Fruit fly (Drosophila melanogaster): ENCODE data around the gene t-Grip91.
A peak's percentile ranks its signal among the peaks of the same experiment; 100 is the strongest.

Gene t-Grip91

DNA sequence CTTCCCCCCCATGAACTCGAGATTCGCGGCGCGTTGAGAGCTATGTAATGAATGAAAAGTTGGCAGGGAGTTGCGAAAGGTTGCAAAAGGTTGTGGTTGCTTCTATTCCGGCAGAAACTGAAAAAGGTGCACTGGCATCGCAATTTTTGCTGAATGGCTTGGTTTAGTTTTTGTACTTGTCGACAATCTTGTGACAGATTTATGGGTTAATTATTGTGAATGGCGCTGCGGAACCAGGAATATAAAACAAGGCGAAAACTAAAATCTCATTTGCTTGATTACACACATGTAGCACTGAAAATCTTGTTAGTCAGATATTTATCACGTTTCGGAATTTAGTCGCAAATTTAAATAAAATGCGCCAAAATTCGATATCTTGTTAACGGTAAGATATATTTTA lies at the start of gene t-Grip91:
TSS of gene t-Grip91 (plus strand) at position 301 of the 400 bp plus-strand sequence.
- no peak for TF ChIP-seq GATAd (GFP tag; optimal IDR thresholded peaks at IDR 0.05)
- no peak for TF ChIP-seq jim (GFP tag; optimal IDR thresholded peaks at IDR 0.05)
- TF ChIP-seq fru (GFP tag; optimal IDR thresholded peaks at IDR 0.05), result no peak
- TF ChIP-seq dl (GFP tag; optimal IDR thresholded peaks at IDR 0.05; ENCODE audit: insufficient read depth in 1 of 2, partially characterized antibody in 2 of 2), result no peak
- no peak for TF ChIP-seq OdsH (GFP tag; optimal IDR thresholded peaks at IDR 0.05)
- no peak for TF ChIP-seq HLH106 (tag; optimal IDR thresholded peaks at IDR 0.05)
- TF ChIP-seq Dif (GFP tag; optimal IDR thresholded peaks at IDR 0.05; ENCODE audit: partially characterized antibody), result no peak
- no peak for TF ChIP-seq sage (GFP tag; optimal IDR thresholded peaks at IDR 0.05)
- no peak for TF ChIP-seq Jra (GFP tag; optimal IDR thresholded peaks at IDR 0.05)

DNA sequence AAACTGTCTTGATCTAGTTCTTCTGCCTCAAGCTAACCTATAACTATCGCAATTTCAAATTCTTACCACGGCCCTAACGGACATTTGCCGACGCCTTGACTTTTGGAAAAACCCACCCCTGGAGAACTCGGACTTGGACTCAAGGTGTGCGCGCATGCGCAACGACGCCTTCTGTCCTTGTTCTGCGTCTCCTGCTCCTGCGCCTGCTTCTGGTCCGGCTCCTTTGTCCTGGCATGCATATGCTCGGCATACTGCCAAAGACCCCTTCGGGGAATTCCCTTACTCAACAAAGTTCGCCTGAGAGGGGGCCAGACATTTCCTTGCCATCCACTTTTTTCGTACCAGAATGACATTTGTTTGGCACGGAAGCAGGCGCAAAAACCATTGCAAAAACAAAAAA lies 48.0 kb upstream of the t-Grip91 start:
- no peak for TF ChIP-seq Rel (GFP tag; optimal IDR thresholded peaks at IDR 0.05)
- TF ChIP-seq Rel (tag; optimal IDR thresholded peaks at IDR 0.05), result peak; percentile 34
- no peak for TF ChIP-seq Mio (GFP tag; optimal IDR thresholded peaks at IDR 0.05)

DNA sequence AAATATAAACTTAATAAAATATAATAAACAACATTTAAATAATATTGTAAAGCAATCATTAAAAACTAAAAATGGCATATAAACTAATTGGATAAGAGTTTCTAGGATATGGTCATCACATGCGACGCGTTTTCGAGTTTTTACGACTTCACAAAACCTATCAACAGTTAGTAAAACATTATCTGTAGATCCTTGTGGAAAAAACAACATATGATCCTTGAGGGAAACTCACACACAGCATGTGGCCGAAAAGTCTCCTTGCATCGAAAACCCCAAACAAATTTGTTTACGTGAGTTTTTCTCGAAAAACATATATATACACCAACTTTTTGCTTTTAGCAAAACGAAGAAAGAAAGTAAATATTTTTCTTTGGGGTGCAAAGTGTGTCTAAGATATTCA lies 43.0 kb upstream of the t-Grip91 start:
- TF ChIP-seq tai (GFP tag; optimal IDR thresholded peaks at IDR 0.05) (no peak), Sp1 (GFP tag; optimal IDR thresholded peaks at IDR 0.05) (no peak), sage (GFP tag; optimal IDR thresholded peaks at IDR 0.05) (no peak), Dfd (GFP tag; optimal IDR thresholded peaks at IDR 0.05) (no peak), Vsx2 (GFP tag; optimal IDR thresholded peaks at IDR 0.05; ENCODE audit: partially characterized antibody) (no peak), br (GFP tag; optimal IDR thresholded peaks at IDR 0.05) (no peak), pan (optimal IDR thresholded peaks at IDR 0.05) (no peak), dmrt93B (GFP tag; optimal IDR thresholded peaks at IDR 0.05) (no peak), lola (GFP tag; optimal IDR thresholded peaks at IDR 0.05) (no peak), brk (GFP tag; optimal IDR thresholded peaks at IDR 0.05) (no peak), Mio (GFP tag; optimal IDR thresholded peaks at IDR 0.05) (no peak), CG32264 (GFP tag; optimal IDR thresholded peaks at IDR 0.05) (no peak), woc (GFP tag; optimal IDR thresholded peaks at IDR 0.05) (no peak), sv (GFP tag; optimal IDR thresholded peaks at IDR 0.05) (no peak), h (GFP tag; optimal IDR thresholded peaks at IDR 0.05) (no peak), Dif (GFP tag; optimal IDR thresholded peaks at IDR 0.05; ENCODE audit: partially characterized antibody) (no peak), Hnf4 (GFP tag; optimal IDR thresholded peaks at IDR 0.05) (no peak), jim (GFP tag; optimal IDR thresholded peaks at IDR 0.05) (no peak), fru (GFP tag; optimal IDR thresholded peaks at IDR 0.05) (no peak), ey (GFP tag; optimal IDR thresholded peaks at IDR 0.05) (no peak)

DNA sequence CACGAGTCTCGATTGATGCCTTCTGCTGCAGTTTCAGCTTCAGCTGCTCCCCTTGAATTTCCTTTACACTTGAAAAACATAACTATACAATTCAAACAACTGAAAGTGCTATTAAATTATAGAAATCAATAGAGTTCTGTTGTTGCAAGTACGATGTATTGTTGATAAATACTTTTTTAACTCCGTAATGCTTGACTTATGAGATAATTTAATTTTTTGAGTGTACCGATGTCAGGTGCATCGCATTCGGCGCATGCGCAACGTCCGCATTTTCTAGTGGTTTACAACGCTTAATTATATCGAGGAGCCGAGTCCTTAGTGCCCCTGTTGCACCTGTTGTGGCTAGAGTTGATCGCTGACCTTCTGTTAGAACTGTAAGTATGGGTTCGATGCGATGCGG lies 42.5 kb upstream of the t-Grip91 start:
- TF ChIP-seq lola (GFP tag; optimal IDR thresholded peaks at IDR 0.05), result no peak
- no peak for TF ChIP-seq CrebA (GFP tag; optimal IDR thresholded peaks at IDR 0.05; ENCODE audit: borderline replicate concordance)
- TF ChIP-seq Abd-B (GFP tag; optimal IDR thresholded peaks at IDR 0.05), result no peak
- no peak for TF ChIP-seq CG9705 (GFP tag; optimal IDR thresholded peaks at IDR 0.05)
- no peak for TF ChIP-seq fru (GFP tag; optimal IDR thresholded peaks at IDR 0.05)
- TF ChIP-seq CG32264 (GFP tag; optimal IDR thresholded peaks at IDR 0.05), result no peak
- TF ChIP-seq dl (GFP tag; optimal IDR thresholded peaks at IDR 0.05; ENCODE audit: insufficient read depth in 1 of 2, partially characterized antibody in 2 of 2), result no peak
- TF ChIP-seq usp (GFP tag; optimal IDR thresholded peaks at IDR 0.05), result no peak
- no peak for TF ChIP-seq sv (GFP tag; optimal IDR thresholded peaks at IDR 0.05)
- TF ChIP-seq GATAd (GFP tag; optimal IDR thresholded peaks at IDR 0.05), result no peak

DNA sequence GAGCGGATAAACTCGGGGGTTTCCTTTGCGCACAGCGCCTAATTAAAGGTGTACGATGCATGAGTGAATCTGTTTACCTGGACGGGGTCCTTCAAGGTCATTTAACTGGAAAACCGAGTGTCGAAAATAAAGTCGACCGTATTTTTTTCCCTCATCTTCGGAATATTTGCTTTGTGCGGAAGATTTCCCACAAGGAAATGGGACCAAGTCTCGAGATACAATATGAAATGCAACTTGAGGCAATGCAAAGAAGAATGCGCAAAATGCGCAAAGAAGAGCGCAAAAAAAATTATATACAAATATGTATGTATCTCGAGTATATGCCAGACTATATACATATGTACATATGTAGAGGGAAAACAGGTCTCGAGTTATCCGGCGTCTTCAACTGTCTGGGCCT lies 40.9 kb upstream of the t-Grip91 start:
- TF ChIP-seq Myc (optimal IDR thresholded peaks at IDR 0.05), result no peak
- TF ChIP-seq Dfd (GFP tag; optimal IDR thresholded peaks at IDR 0.05), result no peak
- no peak for TF ChIP-seq lola (GFP tag; optimal IDR thresholded peaks at IDR 0.05)
- TF ChIP-seq fru (GFP tag; optimal IDR thresholded peaks at IDR 0.05), result no peak
- no peak for TF ChIP-seq Mio (GFP tag; optimal IDR thresholded peaks at IDR 0.05)
- no peak for TF ChIP-seq sage (GFP tag; optimal IDR thresholded peaks at IDR 0.05)
- TF ChIP-seq CrebA (GFP tag; optimal IDR thresholded peaks at IDR 0.05; ENCODE audit: borderline replicate concordance), result no peak
- no peak for TF ChIP-seq dl (GFP tag; optimal IDR thresholded peaks at IDR 0.05; ENCODE audit: insufficient read depth in 1 of 2, partially characterized antibody in 2 of 2)
- TF ChIP-seq h (GFP tag; optimal IDR thresholded peaks at IDR 0.05), result no peak
- no peak for TF ChIP-seq usp (GFP tag; optimal IDR thresholded peaks at IDR 0.05)

All from whole organism, wandering third instar larva.